Worm (Caenorhabditis elegans): ENCODE data around the gene rpl-43.
A peak's percentile ranks its signal among the peaks of the same experiment; 100 is the strongest.

The rpl-43 gene

DNA sequence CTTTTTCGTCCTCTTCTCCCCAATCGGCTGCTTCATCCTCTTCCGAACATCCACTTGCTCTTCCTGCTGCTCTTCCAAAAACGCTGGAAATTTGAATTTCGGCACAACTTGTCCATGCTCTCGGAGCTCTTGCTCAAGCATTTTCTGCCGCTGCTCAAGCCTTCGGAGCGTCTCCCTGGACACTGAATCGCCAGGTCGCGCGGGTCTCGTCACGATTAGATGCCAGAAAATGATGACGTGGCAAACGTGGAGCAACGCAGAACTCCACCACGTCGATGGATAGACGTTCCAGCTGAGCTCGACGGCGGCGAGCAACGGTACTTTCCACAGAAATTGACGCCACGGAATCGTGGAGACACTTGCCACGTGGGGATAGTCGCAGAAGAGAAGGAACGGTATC lies 25.9 kb upstream of the rpl-43 start:
- TF ChIP-seq nhr-20 (tag; optimal IDR thresholded peaks at IDR 0.05) (no peak), nhr-90 (tag; optimal IDR thresholded peaks at IDR 0.05; ENCODE audit: poor library complexity) (no peak), lin-35 (GFP tag; optimal IDR thresholded peaks at IDR 0.05) (no peak), nhr-84 (tag; optimal IDR thresholded peaks at IDR 0.05) (no peak), hpl-2 (GFP tag; optimal IDR thresholded peaks at IDR 0.05) (no peak), nhr-12 (tag; optimal IDR thresholded peaks at IDR 0.05) (no peak), lir-3 (tag; optimal IDR thresholded peaks at IDR 0.05; ENCODE audit: poor library complexity) (no peak), ces-1 (GFP tag; optimal IDR thresholded peaks at IDR 0.05) (no peak), xbp-1 (tag; optimal IDR thresholded peaks at IDR 0.05) (no peak), ets-5 (GFP tag; IDR thresholded peaks at IDR 0.05) (no peak), elt-3 (tag; optimal IDR thresholded peaks at IDR 0.05) (no peak), alr-1 (tag; optimal IDR thresholded peaks at IDR 0.05; ENCODE audit: borderline replicate concordance) (no peak), nhr-28 (tag; optimal IDR thresholded peaks at IDR 0.05) (no peak), fkh-4 (tag; optimal IDR thresholded peaks at IDR 0.05; ENCODE audit: borderline replicate concordance) (no peak), ceh-90 (tag; optimal IDR thresholded peaks at IDR 0.05) (no peak), hlh-4 (tag; optimal IDR thresholded peaks at IDR 0.05) (no peak), fkh-10 (GFP tag; optimal IDR thresholded peaks at IDR 0.05) (no peak), mab-9 (GFP tag; IDR thresholded peaks at IDR 0.05) (no peak)

ce11 chrII:14132733-14133132 lies 22.4 kb upstream of the rpl-43 start, which contains the start of gene algn-3:
Gene algn-3 (minus strand): TSS chrII:14132833.
- TF ChIP-seq F16B12.6 (tag; optimal IDR thresholded peaks at IDR 0.05) (no peak), nhr-76 (tag; optimal IDR thresholded peaks at IDR 0.05) (no peak), dsc-1 (tag; optimal IDR thresholded peaks at IDR 0.05) (no peak), mdl-1 (tag; optimal IDR thresholded peaks at IDR 0.05) (no peak), sptf-1 (tag; optimal IDR thresholded peaks at IDR 0.05) (no peak), hlh-4 (tag; optimal IDR thresholded peaks at IDR 0.05) (no peak), lir-3 (tag; optimal IDR thresholded peaks at IDR 0.05; ENCODE audit: poor library complexity) (no peak), nhr-20 (tag; optimal IDR thresholded peaks at IDR 0.05) (no peak), C34B4.2 (tag; optimal IDR thresholded peaks at IDR 0.05) (no peak), fkh-8 (tag; optimal IDR thresholded peaks at IDR 0.05) (no peak), nhr-71 (tag; optimal IDR thresholded peaks at IDR 0.05) (no peak)

- no peak for TF ChIP-seq blmp-1 (tag; optimal IDR thresholded peaks at IDR 0.05)
- no peak for TF ChIP-seq fos-1 (tag; optimal IDR thresholded peaks at IDR 0.05)
Observed at ce11 chrII:14136302-14136701, 18.8 kb upstream of the rpl-43 start.

DNA sequence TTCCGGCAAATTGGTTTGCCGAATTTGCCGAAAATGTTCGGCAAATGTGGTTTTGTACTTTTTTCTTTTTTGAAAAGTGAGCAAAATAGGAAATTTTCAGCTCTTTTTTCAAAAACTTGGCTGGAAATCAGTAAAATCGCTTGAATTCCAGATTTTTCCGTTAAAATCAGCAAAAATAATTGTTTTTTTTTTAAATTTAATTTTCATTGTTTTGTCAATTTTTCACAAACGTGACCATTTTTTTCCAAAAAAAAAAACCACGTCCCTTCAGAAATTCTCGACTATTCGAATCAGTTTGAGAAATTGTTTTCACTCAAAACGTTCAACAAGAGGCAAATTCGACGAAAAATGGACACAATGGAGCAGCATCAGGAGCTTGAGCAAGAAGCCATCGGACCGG lies 17.6 kb upstream of the rpl-43 start, which contains the start of gene K09E4.1:
K09E4.1 (plus strand) TSS at position 301 of the 400 bp plus-strand sequence.
- TF ChIP-seq mep-1 (tag; optimal IDR thresholded peaks at IDR 0.05) = no peak
- TF ChIP-seq nhr-71 (tag; optimal IDR thresholded peaks at IDR 0.05) = no peak
- no peak for TF ChIP-seq mdl-1 (tag; optimal IDR thresholded peaks at IDR 0.05)
- TF ChIP-seq irx-1 (tag; optimal IDR thresholded peaks at IDR 0.05) = no peak

ce11 chrII:14138849-14139419 lies 16.2 kb upstream of the rpl-43 start:
- TF ChIP-seq ceh-82 (tag; optimal IDR thresholded peaks at IDR 0.05) = no peak
- no peak for TF ChIP-seq blmp-1 (tag; optimal IDR thresholded peaks at IDR 0.05)
- TF ChIP-seq irx-1 (tag; optimal IDR thresholded peaks at IDR 0.05) = no peak
- TF ChIP-seq lir-3 (tag; optimal IDR thresholded peaks at IDR 0.05; ENCODE audit: poor library complexity) = no peak
- no peak for TF ChIP-seq fkh-10 (GFP tag; optimal IDR thresholded peaks at IDR 0.05)
- TF ChIP-seq nhr-90 (tag; optimal IDR thresholded peaks at IDR 0.05; ENCODE audit: poor library complexity) = no peak
- no peak for TF ChIP-seq efl-1 (optimal IDR thresholded peaks at IDR 0.05)
- TF ChIP-seq efl-1 (GFP tag; optimal IDR thresholded peaks at IDR 0.05 in 1 of 2) = peak in 1 of 2 experiments; percentile 4
